Fruit fly (Drosophila melanogaster): ENCODE data around the gene CG14042.

Gene CG14042

dm6 chr2L:4997401-4998259 is 39.9 kb upstream of the CG14042 start (continued):
- no peak; the same call in 1 of the 2 replicates for TF ChIP-seq Gsc (GFP tag; IDR thresholded peaks at IDR 0.05)
- peak; percentile 98 for TF ChIP-seq Doc2 (GFP tag; IDR thresholded peaks at IDR 0.05)
- TF ChIP-seq h (optimal IDR thresholded peaks at IDR 0.05): no peak
- TF ChIP-seq CG30431 (GFP tag; optimal IDR thresholded peaks at IDR 0.05): peak; percentile 99
- TF ChIP-seq gfzf (GFP tag; optimal IDR thresholded peaks at IDR 0.05): peak; percentile 35
- TF ChIP-seq Hey (tag; optimal IDR thresholded peaks at IDR 0.05): peak; percentile 87
- peak; percentile 99 for TF ChIP-seq CG12659 (GFP tag; optimal IDR thresholded peaks at IDR 0.05)
- peak; percentile 99 for TF ChIP-seq danr (GFP tag; IDR thresholded peaks at IDR 0.05)
- TF ChIP-seq Usf (GFP tag; optimal IDR thresholded peaks at IDR 0.05): peak; percentile 98
- TF ChIP-seq CG9727 (GFP tag; optimal IDR thresholded peaks at IDR 0.05): peak; percentile 98
- peak; percentile 100 for TF ChIP-seq Ets65A (GFP tag)
- TF ChIP-seq CG9215 (GFP tag; IDR thresholded peaks at IDR 0.05): peak; percentile 98
- peak; percentile 95 for TF ChIP-seq toy (GFP tag; IDR thresholded peaks at IDR 0.05)
- TF ChIP-seq Dip2 (GFP tag; IDR thresholded peaks at IDR 0.05): peak; percentile 79
- peak; percentile 98 for TF ChIP-seq CG9817 (tag; optimal IDR thresholded peaks at IDR 0.05)
- peak; percentile 96 for TF ChIP-seq CG10267 (tag; optimal IDR thresholded peaks at IDR 0.05)
- peak; percentile 94 for TF ChIP-seq TFAM (GFP tag; optimal IDR thresholded peaks at IDR 0.05)
- TF ChIP-seq phol (tag; optimal IDR thresholded peaks at IDR 0.05): peak; percentile 99
- peak; percentile 99 for TF ChIP-seq disco-r (GFP tag; optimal IDR thresholded peaks at IDR 0.05)
- TF ChIP-seq CG3838 (GFP tag; optimal IDR thresholded peaks at IDR 0.05): peak; percentile 96
- peak; percentile 98 for TF ChIP-seq Blimp-1 (GFP tag; optimal IDR thresholded peaks at IDR 0.05)
- peak; percentile 98 for TF ChIP-seq nom (GFP tag; optimal IDR thresholded peaks at IDR 0.05)
- TF ChIP-seq CG11398 (GFP tag; optimal IDR thresholded peaks at IDR 0.05): peak; percentile 99
- peak; percentile 88 for TF ChIP-seq CG7745 (tag; optimal IDR thresholded peaks at IDR 0.05)
- TF ChIP-seq unpg (GFP tag; optimal IDR thresholded peaks at IDR 0.05): peak; percentile 100
- no peak for TF ChIP-seq Abd-B (GFP tag; optimal IDR thresholded peaks at IDR 0.05)
- peak; percentile 99 for TF ChIP-seq bcd (GFP tag; optimal IDR thresholded peaks at IDR 0.05)
- peak; percentile 98 for TF ChIP-seq Ravus (GFP tag; IDR thresholded peaks at IDR 0.05)
- peak; percentile 96 for TF ChIP-seq CG11696 (GFP tag; IDR thresholded peaks at IDR 0.05)
- TF ChIP-seq gcm (GFP tag; optimal IDR thresholded peaks at IDR 0.05): peak; percentile 99
- peak; percentile 99 for TF ChIP-seq CG11085 (GFP tag; IDR thresholded peaks at IDR 0.05)
- peak; percentile 99 for TF ChIP-seq CG13775 (GFP tag; optimal IDR thresholded peaks at IDR 0.05)
- TF ChIP-seq Oli (tag; optimal IDR thresholded peaks at IDR 0.05): peak; percentile 99
- TF ChIP-seq caup (GFP tag; optimal IDR thresholded peaks at IDR 0.05; ENCODE audit: severe bottlenecking): peak; percentile 98
- TF ChIP-seq CG9609 (GFP tag; optimal IDR thresholded peaks at IDR 0.05): peak; percentile 99
- TF ChIP-seq CG7372 (GFP tag; IDR thresholded peaks at IDR 0.05): peak; percentile 99
- peak; percentile 60 for TF ChIP-seq cad (GFP tag; optimal IDR thresholded peaks at IDR 0.05)
- TF ChIP-seq Eip74EF (GFP tag; optimal IDR thresholded peaks at IDR 0.05): peak; percentile 91 to 97
- TF ChIP-seq fru (optimal IDR thresholded peaks at IDR 0.05): no peak
- peak; percentile 97 for TF ChIP-seq dan (GFP tag; IDR thresholded peaks at IDR 0.05)
- peak; percentile 94 for TF ChIP-seq Ets97D (GFP tag; optimal IDR thresholded peaks at IDR 0.05)
- TF ChIP-seq CG42726 (GFP tag; IDR thresholded peaks at IDR 0.05; ENCODE audit: partially characterized antibody): peak; percentile 68; the same call in 1 of the 2 replicates
- TF ChIP-seq CG34376 (GFP tag; optimal IDR thresholded peaks at IDR 0.05): peak; percentile 97
- no peak; the same call in 1 of the 2 replicates for TF ChIP-seq unc-4 (GFP tag; IDR thresholded peaks at IDR 0.05; ENCODE audit: partially characterized antibody)
- peak; percentile 99 for TF ChIP-seq Chrac-16 (GFP tag; optimal IDR thresholded peaks at IDR 0.05)
- peak; percentile 99 for TF ChIP-seq seq (GFP tag; IDR thresholded peaks at IDR 0.05)
- TF ChIP-seq CG12155 (GFP tag; optimal IDR thresholded peaks at IDR 0.05): peak; percentile 98
- peak; percentile 97 for TF ChIP-seq CG10431 (GFP tag; optimal IDR thresholded peaks at IDR 0.05)
- TF ChIP-seq eve (GFP tag; optimal IDR thresholded peaks at IDR 0.05): peak; percentile 40 to 97
